Worm (Caenorhabditis elegans): ENCODE measurements around the gene Y39H10A.1.

ce11 chrV:3771437-3772256, 4.6 kb downstream of the Y39H10A.1 start, which contains the start of the genes R08E5.1 and rips-1:
- TF ChIP-seq lin-35 (GFP tag; optimal IDR thresholded peaks at IDR 0.05) (no peak), nhr-28 (tag; optimal IDR thresholded peaks at IDR 0.05) (no peak), ces-1 (GFP tag; optimal IDR thresholded peaks at IDR 0.05) (no peak), vab-15 (tag; optimal IDR thresholded peaks at IDR 0.05) (no peak), mdl-1 (tag; optimal IDR thresholded peaks at IDR 0.05) (no peak), tlp-1 (tag; optimal IDR thresholded peaks at IDR 0.05) (no peak), ama-1 (optimal IDR thresholded peaks at IDR 0.05) (no peak), nhr-237 (tag; optimal IDR thresholded peaks at IDR 0.05) (no peak), isw-1 (GFP tag; IDR thresholded peaks at IDR 0.05) (no peak)

All from whole organism, L1 larva.